Worm (Caenorhabditis elegans) whole organism, late embryonic: ENCODE measurements around the gene spe-36.

Source experiments
- C08G9.2 ChIP-seq: sonication (generic microtip); optimal IDR thresholded peaks from 2 replicates; lab custom pipeline; 2016; ENCODE audit warnings: mild to moderate bottlenecking, missing genetic modification characterization, moderate library complexity, missing compliant biosample characterization
- C38D4.7 ChIP-seq: fragments of 200-800 bp; sonication (Bioruptor generic); optimal IDR thresholded peaks from 2 replicates; lab custom pipeline; 2018; ENCODE audit warnings: mild to moderate bottlenecking, missing genetic modification characterization, moderate library complexity, missing compliant biosample characterization
- F13H6.1 ChIP-seq: sonication (generic microtip); optimal IDR thresholded peaks from 2 replicates; lab custom pipeline; 2016; ENCODE audit warnings: missing genetic modification characterization, missing compliant biosample characterization
- K09A11.1 ChIP-seq: sonication (generic microtip); optimal IDR thresholded peaks from 2 replicates; lab custom pipeline; 2017; ENCODE audit warnings: antibody characterized with exemption, mild to moderate bottlenecking, missing genetic modification characterization, missing compliant biosample characterization; ENCODE audit not compliant: insufficient read depth
- Y22D7AL.16 ChIP-seq: sonication (generic microtip); optimal IDR thresholded peaks from 2 replicates; lab custom pipeline; 2016; ENCODE audit warnings: missing genetic modification characterization, missing compliant biosample characterization
- ceh-14 ChIP-seq: sonication (generic microtip); optimal IDR thresholded peaks from 2 replicates; lab custom pipeline; 2016; ENCODE audit warnings: missing genotype, missing genetic modification characterization, missing compliant biosample characterization
- ceh-18 ChIP-seq: sonication (generic microtip); optimal IDR thresholded peaks from 2 replicates; lab custom pipeline; 2016; ENCODE audit warnings: missing genetic modification characterization, missing compliant biosample characterization
- ceh-19 ChIP-seq: fragments of 200-800 bp; sonication (Bioruptor generic); optimal IDR thresholded peaks from 2 replicates; lab custom pipeline; 2018; ENCODE audit warnings: mild to moderate bottlenecking, missing genetic modification characterization, missing compliant biosample characterization
- ceh-2 ChIP-seq: sonication (generic microtip); optimal IDR thresholded peaks from 2 replicates; lab custom pipeline; 2016; ENCODE audit warnings: missing genotype, missing genetic modification characterization, missing compliant biosample characterization
- ceh-24 ChIP-seq: sonication (generic microtip); optimal IDR thresholded peaks from 2 replicates; lab custom pipeline; 2016; ENCODE audit warnings: mild to moderate bottlenecking, missing genetic modification characterization, missing compliant biosample characterization
- ceh-30 ChIP-seq: fragments of 150-350 bp; optimal IDR thresholded peaks from 2 replicates; lab custom pipeline; 2014; ENCODE audit warnings: missing biosample characterization, missing genetic modification characterization
- ceh-34 ChIP-seq: sonication (generic microtip); optimal IDR thresholded peaks from 2 replicates; lab custom pipeline; 2016; ENCODE audit warnings: mild to moderate bottlenecking, missing genetic modification characterization, missing compliant biosample characterization
- ceh-45 ChIP-seq: fragments of 200-800 bp; sonication (Bioruptor generic); IDR thresholded peaks from 2 replicates; pipeline ENCODE4 v1.3.6; 2022; ENCODE audit warnings: missing genetic modification reagents, missing genetic modification characterization, missing compliant biosample characterization
- ceh-48 ChIP-seq: sonication (generic microtip); optimal IDR thresholded peaks from 2 replicates; lab custom pipeline; 2016; ENCODE audit warnings: missing genetic modification characterization, inconsistent platforms, missing compliant biosample characterization
- elt-4 ChIP-seq: sonication (generic microtip); optimal IDR thresholded peaks from 2 replicates; lab custom pipeline; 2016; ENCODE audit warnings: missing genetic modification characterization, missing compliant biosample characterization
- ets-4 ChIP-seq: sonication (generic microtip); optimal IDR thresholded peaks from 2 replicates; lab custom pipeline; 2016; ENCODE audit warnings: missing genetic modification characterization, missing compliant biosample characterization
- fkh-6 ChIP-seq: sonication (generic microtip); optimal IDR thresholded peaks from 2 replicates; lab custom pipeline; 2016; ENCODE audit warnings: missing genetic modification characterization, missing compliant biosample characterization
- hlh-15 ChIP-seq: sonication (generic microtip); optimal IDR thresholded peaks from 2 replicates; lab custom pipeline; 2016; ENCODE audit warnings: missing genetic modification characterization, missing compliant biosample characterization
- hlh-30 ChIP-seq: sonication (generic microtip); optimal IDR thresholded peaks from 2 replicates; lab custom pipeline; 2017; ENCODE audit warnings: antibody characterized with exemption, missing genetic modification characterization, missing compliant biosample characterization; ENCODE audit not compliant: insufficient read depth
- hlh-6 ChIP-seq: sonication (generic microtip); optimal IDR thresholded peaks from 2 replicates; lab custom pipeline; 2016; ENCODE audit warnings: missing genotype, missing genetic modification characterization, missing compliant biosample characterization
- hlh-8 ChIP-seq: sonication (generic microtip); optimal IDR thresholded peaks from 2 replicates; lab custom pipeline; 2016; ENCODE audit warnings: missing genotype, missing genetic modification characterization, missing compliant biosample characterization
- lin-11 ChIP-seq: fragments of 200-800 bp; sonication (Bioruptor generic); optimal IDR thresholded peaks from 2 replicates; lab custom pipeline; 2018; ENCODE audit warnings: mild to moderate bottlenecking, missing genetic modification characterization, missing compliant biosample characterization
- mec-3 ChIP-seq: sonication (generic microtip); optimal IDR thresholded peaks from 2 replicates; lab custom pipeline; 2016; ENCODE audit warnings: borderline replicate concordance, missing genetic modification characterization, missing compliant biosample characterization
- nfya-1 ChIP-seq: sonication (generic microtip); optimal IDR thresholded peaks from 2 replicates; lab custom pipeline; 2017; ENCODE audit warnings: missing genetic modification characterization, mild to moderate bottlenecking, missing compliant biosample characterization, antibody characterized with exemption, moderate library complexity
- nhr-11 ChIP-seq: fragments of 150-350 bp; optimal IDR thresholded peaks from 2 replicates; lab custom pipeline; 2014; ENCODE audit warnings: missing biosample characterization, missing genetic modification characterization
- npax-4 ChIP-seq: sonication (generic microtip); optimal IDR thresholded peaks from 2 replicates; lab custom pipeline; 2016; ENCODE audit warnings: missing genetic modification characterization, missing compliant biosample characterization
- odd-2 ChIP-seq: sonication (generic microtip); optimal IDR thresholded peaks from 2 replicates; lab custom pipeline; 2017; ENCODE audit warnings: antibody characterized with exemption, mild to moderate bottlenecking, missing genetic modification characterization, missing compliant biosample characterization
- pag-3 ChIP-seq: sonication (generic microtip); optimal IDR thresholded peaks from 2 replicates; lab custom pipeline; 2016; ENCODE audit warnings: missing compliant biosample characterization, missing genetic modification characterization, borderline replicate concordance
- pat-9 ChIP-seq: fragments of 200-800 bp; sonication (Bioruptor generic); optimal IDR thresholded peaks from 2 replicates; lab custom pipeline; 2018; ENCODE audit warnings: mild to moderate bottlenecking, missing genetic modification characterization, moderate library complexity, missing compliant biosample characterization
- pax-1 ChIP-seq: fragments of 150-350 bp; optimal IDR thresholded peaks from 2 replicates; lab custom pipeline; 2014; ENCODE audit warnings: missing biosample characterization, missing genetic modification characterization
- pha-2 ChIP-seq: sonication (generic microtip); optimal IDR thresholded peaks from 2 replicates; lab custom pipeline; 2017; ENCODE audit warnings: mild to moderate bottlenecking, missing genetic modification characterization, missing compliant biosample characterization
- pha-4 ChIP-seq: fragments of 150-350 bp; optimal IDR thresholded peaks from 2 replicates; lab custom pipeline; 2018; ENCODE audit warnings: missing biosample characterization, missing genetic modification reagents, missing genetic modification characterization
- pqm-1 ChIP-seq: sonication (generic microtip); optimal IDR thresholded peaks from 2 replicates; lab custom pipeline; 2016; ENCODE audit warnings: missing genetic modification characterization, missing compliant biosample characterization
- pros-1 ChIP-seq: fragments of 150-350 bp; optimal IDR thresholded peaks from 2 replicates; lab custom pipeline; 2014; ENCODE audit warnings: missing biosample characterization, missing genetic modification reagents, missing genetic modification characterization
- rnt-1 ChIP-seq: sonication (generic microtip); optimal IDR thresholded peaks from 2 replicates; lab custom pipeline; 2016; ENCODE audit warnings: missing genetic modification characterization, missing compliant biosample characterization
- sdc-2 ChIP-seq: sonication (generic microtip); optimal IDR thresholded peaks from 2 replicates; lab custom pipeline; 2016; ENCODE audit warnings: missing genotype, missing genetic modification characterization, missing compliant biosample characterization
- sox-2 ChIP-seq: fragments of 200-800 bp; sonication (Bioruptor generic); IDR thresholded peaks from 2 replicates; pipeline ENCODE4 v1.3.6; 2022; ENCODE audit warnings: missing genetic modification reagents, missing genetic modification characterization, missing compliant biosample characterization
- sox-4 ChIP-seq: sonication (generic microtip); optimal IDR thresholded peaks from 2 replicates; lab custom pipeline; 2017; ENCODE audit warnings: mild to moderate bottlenecking, missing genetic modification characterization, inconsistent platforms, missing compliant biosample characterization
- syd-9 ChIP-seq: sonication (generic microtip); optimal IDR thresholded peaks from 2 replicates; lab custom pipeline; 2016; ENCODE audit warnings: mild to moderate bottlenecking, missing genetic modification characterization, moderate library complexity, missing compliant biosample characterization
- tbx-2 ChIP-seq: sonication (generic microtip); optimal IDR thresholded peaks from 2 replicates; lab custom pipeline; 2016; ENCODE audit warnings: missing genetic modification characterization, missing compliant biosample characterization
- tbx-7 ChIP-seq: sonication (generic microtip); optimal IDR thresholded peaks from 2 replicates; lab custom pipeline; 2016; ENCODE audit warnings: missing genotype, missing genetic modification characterization, missing compliant biosample characterization
- unc-3 ChIP-seq, 2 experiments: fragments of 200-800 bp in 1 of 2; sonication (Bioruptor generic) in 1 of 2; sonication (generic microtip) in 1 of 2; conservative IDR thresholded peaks in 1 of 2; optimal IDR thresholded peaks in 1 of 2; 2 replicates each; pipeline versions ENCODE4 v1.3.6 to Lab custom; 2016 to 2022; ENCODE audit warnings: missing compliant biosample characterization in 2 of 2, missing genetic modification characterization in 2 of 2, missing genetic modification reagents in 1 of 2
- unc-55 ChIP-seq: sonication (generic microtip); optimal IDR thresholded peaks from 2 replicates; lab custom pipeline; 2017; ENCODE audit warnings: missing biosample characterization, missing genetic modification reagents, missing genetic modification characterization
- zip-5 ChIP-seq: sonication (generic microtip); optimal IDR thresholded peaks from 2 replicates; lab custom pipeline; 2016; ENCODE audit warnings: missing genetic modification characterization, missing compliant biosample characterization
- ztf-16 ChIP-seq: sonication (generic microtip); optimal IDR thresholded peaks from 2 replicates; lab custom pipeline; 2017; ENCODE audit warnings: missing genetic modification characterization, missing compliant biosample characterization

spe-36 gene

DNA sequence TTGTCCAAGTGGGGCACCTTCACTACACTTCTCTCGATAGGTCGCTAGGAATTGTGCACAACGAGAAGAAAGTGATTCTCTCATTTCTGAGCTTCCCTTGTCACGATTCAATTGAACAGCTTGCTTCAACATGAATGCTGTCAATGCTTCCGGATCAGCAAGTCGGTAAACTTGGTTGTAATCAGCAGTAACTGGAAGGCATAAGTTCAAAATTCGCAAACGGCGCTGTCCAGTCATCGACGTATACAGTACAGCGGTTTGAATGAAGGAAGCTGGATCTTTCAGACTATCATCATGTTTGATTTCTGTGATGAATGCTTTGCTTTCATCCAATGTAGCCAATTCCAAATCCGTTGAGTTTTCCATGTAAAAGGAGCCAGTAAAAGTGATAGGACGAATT, 29.0 kb downstream of the spe-36 start:
- no peak for TF ChIP-seq F13H6.1 (tag; lab: Kevin White, UChicago)
- no peak for TF ChIP-seq ceh-19 (GFP tag; lab: Kevin White, UChicago)
- TF ChIP-seq hlh-15, result no peak
- TF ChIP-seq sdc-2, result no peak
- no peak for TF ChIP-seq pat-9
- no peak for TF ChIP-seq hlh-6 (tag; lab: Kevin White, UChicago)
- no peak for TF ChIP-seq Y22D7AL.16 (tag; lab: Kevin White, UChicago)
- TF ChIP-seq nfya-1 (tag; lab: Kevin White, UChicago), result no peak
- TF ChIP-seq, all 69 proteins: peak for 0

DNA sequence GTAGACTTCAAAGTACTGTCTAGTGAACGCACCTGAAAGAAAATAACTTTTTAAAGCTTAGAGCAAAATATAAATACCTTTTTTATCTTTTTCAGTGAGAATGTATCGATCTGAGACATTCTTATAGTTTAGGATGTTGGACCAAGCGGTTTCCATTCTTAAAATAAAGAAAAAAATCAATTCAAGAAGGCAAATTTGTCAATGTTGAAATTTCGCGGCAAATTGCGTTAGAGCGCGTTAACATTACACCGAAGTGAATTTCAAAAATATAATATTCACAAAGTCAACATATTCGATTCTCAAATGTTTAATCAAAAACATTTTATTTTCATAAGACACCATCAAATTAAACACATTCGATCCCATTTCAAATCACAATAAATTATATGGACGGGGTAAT, 30.4 kb downstream of the spe-36 start, which contains the start of gene F12F6.7:
Gene F12F6.7 (minus strand): TSS at position 157 of the 400 bp plus-strand sequence.
- TF ChIP-seq ceh-48 (tag; lab: Kevin White, UChicago) (no peak), tbx-7 (no peak), ceh-19 (GFP tag; lab: Kevin White, UChicago) (no peak), pag-3 (no peak), C08G9.2 (tag; lab: Kevin White, UChicago) (no peak), pros-1 (tag; lab: Kevin White, UChicago) (no peak), ceh-45 (GFP tag; lab: Robert Waterston, UW) (no peak), pax-1 (tag; lab: Kevin White, UChicago) (no peak), lin-11 (tag; lab: Kevin White, UChicago) (no peak), unc-55 (GFP tag; lab: Kevin White, UChicago) (no peak), tbx-2 (tag; lab: Kevin White, UChicago) (no peak), Y22D7AL.16 (tag; lab: Kevin White, UChicago) (no peak), rnt-1 (tag; lab: Kevin White, UChicago) (no peak), hlh-6 (tag; lab: Kevin White, UChicago) (no peak), ceh-24 (tag; lab: Kevin White, UChicago) (no peak), sox-4 (no peak), ceh-34 (no peak), ceh-2 (no peak), ceh-18 (no peak), ets-4 (tag; lab: Kevin White, UChicago) (no peak)

DNA sequence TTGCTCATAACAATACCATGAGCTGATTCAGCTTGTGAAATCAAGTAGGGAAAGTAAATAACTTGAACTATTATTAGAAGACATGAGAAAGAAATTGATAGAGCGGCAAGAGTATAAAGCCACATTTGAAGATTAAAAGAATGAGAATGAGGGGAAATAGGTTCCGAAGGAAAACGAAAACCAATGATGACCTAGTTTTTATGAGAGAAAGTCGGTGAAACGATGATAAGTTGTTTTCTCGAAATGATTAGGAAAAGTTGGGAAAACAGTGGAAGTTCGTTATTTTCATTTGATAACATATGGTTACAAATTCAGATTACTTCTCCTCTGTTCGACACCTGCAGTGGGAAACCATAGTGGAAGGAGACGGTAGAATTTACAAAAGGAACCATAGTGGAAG, 40.3 kb downstream of the spe-36 start, which contains the start of gene col-128:
Gene col-128 (minus strand): TSS at position 148 of the 400 bp plus-strand sequence.
- no peak for TF ChIP-seq hlh-8
- no peak for TF ChIP-seq syd-9
- no peak for TF ChIP-seq ceh-48 (tag; lab: Kevin White, UChicago)
- no peak for TF ChIP-seq zip-5
- TF ChIP-seq elt-4, result no peak
- no peak for TF ChIP-seq fkh-6 (tag; lab: Kevin White, UChicago)
- no peak for TF ChIP-seq ztf-16 (tag; lab: Kevin White, UChicago)
- TF ChIP-seq ceh-14 (tag; lab: Kevin White, UChicago), result no peak
- no peak for TF ChIP-seq odd-2 (tag; lab: Kevin White, UChicago)
- TF ChIP-seq ceh-18, result no peak

DNA sequence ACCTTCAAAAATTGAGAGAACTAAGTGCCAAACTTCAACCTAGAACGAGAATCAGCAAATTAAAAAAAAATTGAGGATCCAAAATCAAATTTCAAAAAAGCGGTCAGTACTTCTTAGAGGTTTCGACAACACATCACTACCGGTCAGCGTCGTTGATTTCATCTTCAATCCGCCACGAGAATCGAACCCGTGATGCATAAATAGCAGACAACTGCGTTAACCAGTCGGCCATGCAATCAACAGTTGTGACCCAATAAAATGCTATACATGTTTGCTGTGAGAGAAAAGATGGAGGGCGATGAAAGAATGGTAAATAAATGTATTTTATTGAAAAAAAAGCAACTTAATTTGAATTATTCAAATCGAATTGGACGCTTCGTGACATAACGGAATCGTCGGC, 42.4 kb downstream of the spe-36 start:
- TF ChIP-seq odd-2 (tag; lab: Kevin White, UChicago) (peak; percentile 50), pha-2 (peak; percentile 83), K09A11.1 (tag; lab: Kevin White, UChicago) (peak; percentile 81), lin-11 (tag; lab: Kevin White, UChicago) (peak; percentile 80), pha-4 (tag; lab: Kevin White, UChicago) (no peak), tbx-7 (peak; percentile 39), Y22D7AL.16 (tag; lab: Kevin White, UChicago) (peak; percentile 70), npax-4 (tag; lab: Kevin White, UChicago) (peak; percentile 67), mec-3 (tag; lab: Kevin White, UChicago) (no peak), unc-3 (GFP tag; conservative IDR thresholded peaks at IDR 0.05; lab: Robert Waterston, UW) (peak; percentile 69; the same call in 1 of the 2 replicates), unc-3 (tag; optimal IDR thresholded peaks at IDR 0.05; lab: Kevin White, UChicago) (peak; percentile 59), hlh-15 (peak; percentile 23), C38D4.7 (GFP tag; lab: Kevin White, UChicago) (peak; percentile 70), ceh-45 (GFP tag; lab: Robert Waterston, UW) (peak; percentile 80), sox-2 (peak; percentile 60), C08G9.2 (tag; lab: Kevin White, UChicago) (peak; percentile 72), ceh-30 (no peak), pqm-1 (tag; lab: Kevin White, UChicago) (no peak), hlh-6 (tag; lab: Kevin White, UChicago) (peak; percentile 77), syd-9 (peak; percentile 82), nhr-11 (no peak), rnt-1 (tag; lab: Kevin White, UChicago) (peak; percentile 75), hlh-8 (peak; percentile 55), elt-4 (no peak), hlh-30 (tag; lab: Kevin White, UChicago) (peak; percentile 92)
